Fruit fly (Drosophila melanogaster) whole organism, embryonic: Measurements from ENCODE around the gene SK.

Experiments
- ATbp ChIP-seq: fragments of 200-800 bp; sonication (Bioruptor generic); optimal IDR thresholded peaks from 2 replicates; lab custom pipeline; 2017; ENCODE audit warnings: missing biosample characterization, mild to moderate bottlenecking, missing genetic modification characterization, missing genetic modification reagents
- B-H1 ChIP-seq: fragments of 200-800 bp; sonication (Bioruptor generic); IDR thresholded peaks from 3 replicates; pipeline ENCODE4 v1.3.6; 2022; ENCODE audit warnings: missing biosample characterization, missing genetic modification characterization
- B-H2 ChIP-seq: fragments of 200-800 bp; sonication (Bioruptor generic); optimal IDR thresholded peaks from 2 replicates; lab custom pipeline; 2018; ENCODE audit warnings: missing biosample characterization, mild to moderate bottlenecking, missing genetic modification characterization
- BtbVII ChIP-seq: fragments of 200-800 bp; sonication (Bioruptor generic); optimal IDR thresholded peaks from 3 replicates; lab custom pipeline; 2017; ENCODE audit warnings: missing biosample characterization, mild to moderate bottlenecking, missing genetic modification characterization
- CG11456 ChIP-seq: fragments of 200-800 bp; sonication (Bioruptor generic); IDR thresholded peaks from 3 replicates; pipeline ENCODE4 v1.3.6; 2022; ENCODE audit warnings: missing biosample characterization, missing genetic modification characterization
- CG11560 ChIP-seq: fragments of 200-800 bp; sonication (Bioruptor generic); IDR thresholded peaks from 3 replicates; pipeline ENCODE4 v1.3.6; 2022; ENCODE audit warnings: missing biosample characterization, missing genetic modification characterization
- CG13287 ChIP-seq: fragments of 200-800 bp; sonication (Bioruptor generic); IDR thresholded peaks from 2 replicates; pipeline ENCODE4 v1.3.6; 2022; ENCODE audit warnings: missing biosample characterization, missing genetic modification characterization; ENCODE audit not compliant: partially characterized antibody
- CG15514 ChIP-seq: fragments of 200-800 bp; sonication (Bioruptor generic); optimal IDR thresholded peaks from 3 replicates; lab custom pipeline; 2017; ENCODE audit warnings: missing biosample characterization, missing genetic modification characterization, mild to moderate bottlenecking, moderate library complexity, missing genetic modification reagents
- CG15601 ChIP-seq: fragments of 200-800 bp; sonication (Bioruptor generic); optimal IDR thresholded peaks from 3 replicates; lab custom pipeline; 2019; ENCODE audit warnings: missing biosample characterization, mild to moderate bottlenecking, missing genetic modification characterization, moderate library complexity
- CG31224 ChIP-seq: fragments of 200-800 bp; sonication (Bioruptor generic); IDR thresholded peaks from 2 replicates; pipeline ENCODE4 v1.3.6; 2022; ENCODE audit warnings: missing biosample characterization, missing genetic modification characterization
- CG3163 ChIP-seq: fragments of 200-800 bp; sonication (Bioruptor generic); optimal IDR thresholded peaks from 3 replicates; lab custom pipeline; 2016; ENCODE audit warnings: missing biosample characterization, missing genetic modification characterization
- CG32532 ChIP-seq: fragments of 200-800 bp; sonication (Bioruptor generic); IDR thresholded peaks from 2 replicates; pipeline ENCODE4 v1.3.6; 2022; ENCODE audit warnings: missing biosample characterization, missing genetic modification characterization
- CG34376 ChIP-seq: fragments of 200-800 bp; sonication (Bioruptor generic); optimal IDR thresholded peaks from 2 replicates; lab custom pipeline; 2018; ENCODE audit warnings: missing biosample characterization, mild to moderate bottlenecking, missing genetic modification characterization
- CG3838 ChIP-seq: fragments of 200-800 bp; sonication (Bioruptor generic); optimal IDR thresholded peaks from 3 replicates; lab custom pipeline; 2016; ENCODE audit warnings: missing biosample characterization, missing genetic modification characterization
- CG8290 ChIP-seq, 3 experiments: fragments of 200-800 bp; sonication (Bioruptor generic); optimal IDR thresholded peaks; 2 replicates each; lab custom pipeline; 2016 to 2019; ENCODE audit warnings: missing biosample characterization in 3 of 3, missing genetic modification characterization in 3 of 3, mild to moderate bottlenecking in 2 of 3, moderate library complexity in 1 of 3
- CG8924 ChIP-seq: fragments of 200-800 bp; optimal IDR thresholded peaks from 3 replicates; lab custom pipeline; 2019; ENCODE audit warnings: missing biosample characterization, mild to moderate bottlenecking, missing genetic modification characterization, moderate library complexity
- CG9437 ChIP-seq: fragments of 200-800 bp; sonication (Bioruptor generic); optimal IDR thresholded peaks from 2 replicates; lab custom pipeline; 2018; ENCODE audit warnings: missing biosample characterization, mild to moderate bottlenecking, missing genetic modification characterization
- Dbx ChIP-seq: fragments of 200-800 bp; sonication (Bioruptor generic); IDR thresholded peaks from 3 replicates; pipeline ENCODE4 v1.3.6; 2022; ENCODE audit warnings: missing biosample characterization, missing genetic modification characterization
- H2.0 ChIP-seq: fragments of 200-800 bp; sonication (Bioruptor generic); IDR thresholded peaks from 2 replicates; pipeline ENCODE4 v1.3.6; 2022; ENCODE audit warnings: missing biosample characterization, missing genetic modification characterization
- HLH3B ChIP-seq: fragments of 200-800 bp; sonication (Bioruptor generic); IDR thresholded peaks from 2 replicates; pipeline ENCODE4 v1.3.6; 2022; ENCODE audit warnings: missing biosample characterization, missing genetic modification characterization
- Hmr ChIP-seq: fragments of 200-800 bp; sonication (Bioruptor generic); optimal IDR thresholded peaks from 3 replicates; lab custom pipeline; 2017; ENCODE audit warnings: mild to moderate bottlenecking, missing biosample characterization, missing genetic modification reagents, missing genetic modification characterization
- Lhr ChIP-seq: fragments of 200-800 bp; sonication (Bioruptor generic); optimal IDR thresholded peaks from 3 replicates; lab custom pipeline; 2017; ENCODE audit warnings: mild to moderate bottlenecking, missing biosample characterization, missing genetic modification reagents, missing genetic modification characterization
- MTF-1 ChIP-seq: fragments of 200-800 bp; sonication (Bioruptor generic); optimal IDR thresholded peaks from 2 replicates; lab custom pipeline; 2018; ENCODE audit warnings: missing biosample characterization, mild to moderate bottlenecking, missing genetic modification characterization, borderline replicate concordance
- Med ChIP-seq: fragments of 200-800 bp; sonication (Bioruptor generic); peaks from one replicate; lab custom pipeline; 2016; ENCODE audit warnings: missing biosample characterization, missing genetic modification characterization, mild to moderate bottlenecking, inconsistent platforms, moderate library complexity
- NC2α ChIP-seq: fragments of 200-800 bp; sonication (Bioruptor generic); optimal IDR thresholded peaks from 2 replicates; lab custom pipeline; 2016; ENCODE audit warnings: missing biosample characterization, missing genetic modification characterization
- Nf-YC ChIP-seq: fragments of 200-800 bp; optimal IDR thresholded peaks from 3 replicates; lab custom pipeline; 2019; ENCODE audit warnings: missing biosample characterization, mild to moderate bottlenecking, missing genetic modification characterization, moderate library complexity
- Poxn ChIP-seq: fragments of 200-800 bp; sonication (Bioruptor generic); IDR thresholded peaks from 2 replicates; pipeline ENCODE4 v1.3.6; 2022; ENCODE audit warnings: missing biosample characterization, missing genetic modification characterization
- Sry-β ChIP-seq: fragments of 200-800 bp; sonication (Bioruptor generic); optimal IDR thresholded peaks from 2 replicates; lab custom pipeline; 2018; ENCODE audit warnings: missing biosample characterization, mild to moderate bottlenecking, missing genetic modification characterization, moderate library complexity
- Trl ChIP-seq, 3 experiments: fragments of >200 bp in 2 of 3; fragments of 200-800 bp in 1 of 3; sonication (Bioruptor generic) in 1 of 3; optimal IDR thresholded peaks; 2 replicates in 1 of 3; 3 replicates in 2 of 3; lab custom pipeline; 2016 to 2017; ENCODE audit warnings: missing biosample characterization in 1 of 3, missing genetic modification characterization in 1 of 3
- abd-A ChIP-seq: fragments of 200-800 bp; sonication (Bioruptor generic); optimal IDR thresholded peaks from 3 replicates; lab custom pipeline; 2019; ENCODE audit warnings: missing biosample characterization, mild to moderate bottlenecking, missing genetic modification characterization, moderate library complexity
- chif ChIP-seq, 2 experiments: fragments of 200-800 bp; sonication (Bioruptor generic); optimal IDR thresholded peaks; 3 replicates each; lab custom pipeline; 2016; ENCODE audit warnings: missing biosample characterization in 2 of 2, missing genetic modification characterization in 2 of 2
- chm ChIP-seq: fragments of 200-800 bp; sonication (Bioruptor generic); IDR thresholded peaks from 2 replicates; pipeline ENCODE4 v1.3.6; 2022; ENCODE audit warnings: missing biosample characterization, missing genetic modification characterization
- ci ChIP-seq: fragments of 200-800 bp; sonication (Bioruptor generic); IDR thresholded peaks from 3 replicates; pipeline ENCODE4 v1.3.6; 2022; ENCODE audit warnings: missing biosample characterization, missing genetic modification characterization
- dmrt99B ChIP-seq: fragments of 200-800 bp; sonication (Bioruptor generic); optimal IDR thresholded peaks from 2 replicates; lab custom pipeline; 2018; ENCODE audit warnings: missing biosample characterization, mild to moderate bottlenecking, missing genetic modification characterization, moderate library complexity
- dpn ChIP-seq, 2 experiments: fragments of 200-800 bp; sonication (Bioruptor generic); optimal IDR thresholded peaks; 3 replicates each; lab custom pipeline; 2016; ENCODE audit warnings: missing biosample characterization in 2 of 2, missing genetic modification characterization in 2 of 2
- jing ChIP-seq: fragments of 200-800 bp; sonication (Bioruptor generic); optimal IDR thresholded peaks from 2 replicates; lab custom pipeline; 2018; ENCODE audit warnings: missing biosample characterization, mild to moderate bottlenecking, missing genetic modification characterization
- lab ChIP-seq: fragments of 200-800 bp; sonication (Bioruptor generic); optimal IDR thresholded peaks from 3 replicates; lab custom pipeline; 2017; ENCODE audit warnings: missing biosample characterization, missing genetic modification characterization, mild to moderate bottlenecking, moderate library complexity, missing genetic modification reagents
- lbe ChIP-seq: fragments of 200-800 bp; sonication (Bioruptor generic); optimal IDR thresholded peaks from 2 replicates; lab custom pipeline; 2016; ENCODE audit warnings: missing biosample characterization, mild to moderate bottlenecking, missing genetic modification characterization
- nom ChIP-seq: fragments of 200-800 bp; sonication (Bioruptor generic); optimal IDR thresholded peaks from 2 replicates; lab custom pipeline; 2017; ENCODE audit warnings: missing biosample characterization, missing genetic modification characterization, mild to moderate bottlenecking, moderate library complexity, missing genetic modification reagents
- otp ChIP-seq: fragments of 200-800 bp; sonication (Bioruptor generic); IDR thresholded peaks from 3 replicates; pipeline ENCODE4, ENCODE4 v1.3.6; 2022; ENCODE audit warnings: missing biosample characterization, missing genetic modification characterization
- p53 ChIP-seq: fragments of 200-800 bp; sonication (Bioruptor generic); optimal IDR thresholded peaks from 2 replicates; lab custom pipeline; 2016; ENCODE audit warnings: missing biosample characterization, missing genetic modification characterization
- peb ChIP-seq: fragments of 200-800 bp; sonication (Bioruptor generic); IDR thresholded peaks from 2 replicates; pipeline ENCODE4 v1.3.6; 2022; ENCODE audit warnings: missing biosample characterization, missing genetic modification characterization
- row ChIP-seq: fragments of 200-800 bp; sonication (Bioruptor generic); IDR thresholded peaks from 3 replicates; pipeline ENCODE4 v1.3.6; 2022; ENCODE audit warnings: missing biosample characterization, missing genetic modification characterization
- slbo ChIP-seq: fragments of 200-800 bp; sonication (Bioruptor generic); IDR thresholded peaks from 2 replicates; pipeline ENCODE4 v1.3.6; 2022; ENCODE audit warnings: missing biosample characterization, missing genetic modification characterization
- sna ChIP-seq: fragments of 200-800 bp; sonication (Bioruptor generic); IDR thresholded peaks from 2 replicates; pipeline ENCODE4 v1.3.6; 2022; ENCODE audit warnings: missing biosample characterization, missing genetic modification characterization; ENCODE audit not compliant: partially characterized antibody
- sug ChIP-seq: fragments of 200-800 bp; optimal IDR thresholded peaks from 2 replicates; lab custom pipeline; 2019; ENCODE audit warnings: missing biosample characterization, mild to moderate bottlenecking, missing genetic modification characterization, moderate library complexity

The SK gene

DNA sequence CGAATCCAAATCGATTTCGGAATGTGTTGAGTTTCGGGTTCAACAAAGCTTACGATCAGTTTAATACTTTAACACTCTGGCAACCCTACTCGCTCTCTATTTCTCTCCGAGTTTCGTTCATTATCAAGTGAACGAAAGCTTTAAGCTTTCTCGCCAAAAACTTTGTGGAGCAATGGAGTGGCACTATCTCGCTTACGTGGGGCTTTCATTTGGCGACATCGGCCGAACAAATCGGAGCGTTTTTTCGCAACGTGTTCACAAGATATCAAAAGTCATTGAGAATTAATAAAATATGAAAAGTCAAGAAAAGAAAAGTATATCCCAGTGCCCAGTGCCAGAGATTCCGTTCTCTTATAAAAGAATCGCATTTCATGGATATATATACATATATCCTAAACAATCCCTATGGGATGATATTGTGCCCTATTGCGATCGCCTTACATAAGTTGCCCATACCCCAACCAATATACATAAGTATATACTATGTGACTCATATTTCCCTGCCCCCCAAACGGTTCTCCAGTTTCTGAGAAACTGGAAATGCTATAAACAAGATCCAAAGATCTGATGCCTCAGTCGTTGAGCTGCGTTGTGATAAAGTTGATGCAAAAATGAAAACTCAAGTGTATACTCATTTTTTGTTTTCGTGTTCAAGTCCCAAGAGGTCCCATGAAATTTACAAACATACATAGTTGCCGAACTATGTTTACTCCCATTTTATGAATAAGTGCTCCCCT is 88.5 kb downstream of the SK start (continued):
- TF ChIP-seq ci (GFP tag; lab: Robert Waterston, UW) (peak; percentile 23; the same call in 1 of the 3 replicates), CG11560 (tag; lab: Robert Waterston, UW) (no peak), BtbVII (GFP tag; lab: Kevin White, UChicago) (no peak), chif (GFP tag; optimal IDR thresholded peaks at IDR 0.05; lab: Kevin White, UChicago) (no peak), MTF-1 (peak; percentile 10), otp (no peak), CG34376 (GFP tag; lab: Kevin White, UChicago) (peak; percentile 20), peb (GFP tag; lab: Robert Waterston, UW) (no peak), dmrt99B (tag; lab: Kevin White, UChicago) (peak; percentile 2), jing (no peak), abd-A (tag; lab: Kevin White, UChicago) (no peak), p53 (no peak), Poxn (GFP tag; lab: Robert Waterston, UW) (no peak), dpn (GFP tag; optimal IDR thresholded peaks at IDR 0.05; lab: Kevin White, UChicago) (no peak), NC2α (GFP tag; lab: Kevin White, UChicago) (no peak), CG11456 (GFP tag; lab: Robert Waterston, UW) (no peak), chm (GFP tag; lab: Robert Waterston, UW) (no peak), CG13287 (peak; percentile 49), nom (GFP tag; lab: Kevin White, UChicago) (no peak), Lhr (GFP tag; lab: Kevin White, UChicago) (no peak), Hmr (GFP tag; lab: Kevin White, UChicago) (peak; percentile 13), CG3838 (no peak), CG32532 (no peak; the same call in 1 of the 2 replicates), CG9437 (GFP tag; lab: Kevin White, UChicago) (peak; percentile 31), Sry-β (GFP tag; lab: Kevin White, UChicago) (no peak), HLH3B (GFP tag; lab: Robert Waterston, UW) (no peak), CG15514 (GFP tag; lab: Kevin White, UChicago) (peak; percentile 23), Med (peak; percentile 53), H2.0 (GFP tag; lab: Robert Waterston, UW) (no peak), B-H1 (GFP tag; lab: Robert Waterston, UW) (no peak), ATbp (GFP tag; lab: Kevin White, UChicago) (no peak), CG8924 (no peak), lab (GFP tag; lab: Kevin White, UChicago) (peak; percentile 13), Dbx (GFP tag; lab: Robert Waterston, UW) (peak; percentile 17; the same call in 1 of the 3 replicates), Nf-YC (tag; lab: Kevin White, UChicago) (no peak), sna (no peak), CG3163 (GFP tag; lab: Kevin White, UChicago) (no peak), CG31224 (GFP tag; lab: Robert Waterston, UW) (no peak), B-H2 (GFP tag; lab: Kevin White, UChicago) (peak; percentile 3), slbo (0 out of 2 replicates have a peak, but pooled peaks have one; percentile 5), Trl (optimal IDR thresholded peaks at IDR 0.05; lab: Kevin White, UChicago) (peak; percentile 25 to 37), Trl (GFP tag; optimal IDR thresholded peaks at IDR 0.05; lab: Kevin White, UChicago) (no peak), lbe (GFP tag; lab: Kevin White, UChicago) (peak; percentile 26), row (GFP tag; lab: Robert Waterston, UW) (peak; percentile 14; the same call in 1 of the 3 replicates), sug (tag; lab: Kevin White, UChicago) (peak; percentile 26), CG15601 (tag; lab: Kevin White, UChicago) (no peak), CG8290 (GFP tag; optimal IDR thresholded peaks at IDR 0.05; lab: Kevin White, UChicago) (no peak), CG8290 (tag; optimal IDR thresholded peaks at IDR 0.05; lab: Kevin White, UChicago) (peak in 1 of 2 experiments; percentile 41)
- TF ChIP-seq, all 482 proteins: peak for 25
